Fruit fly (Drosophila melanogaster): ENCODE measurements around the gene L2HGDH.

DNA sequence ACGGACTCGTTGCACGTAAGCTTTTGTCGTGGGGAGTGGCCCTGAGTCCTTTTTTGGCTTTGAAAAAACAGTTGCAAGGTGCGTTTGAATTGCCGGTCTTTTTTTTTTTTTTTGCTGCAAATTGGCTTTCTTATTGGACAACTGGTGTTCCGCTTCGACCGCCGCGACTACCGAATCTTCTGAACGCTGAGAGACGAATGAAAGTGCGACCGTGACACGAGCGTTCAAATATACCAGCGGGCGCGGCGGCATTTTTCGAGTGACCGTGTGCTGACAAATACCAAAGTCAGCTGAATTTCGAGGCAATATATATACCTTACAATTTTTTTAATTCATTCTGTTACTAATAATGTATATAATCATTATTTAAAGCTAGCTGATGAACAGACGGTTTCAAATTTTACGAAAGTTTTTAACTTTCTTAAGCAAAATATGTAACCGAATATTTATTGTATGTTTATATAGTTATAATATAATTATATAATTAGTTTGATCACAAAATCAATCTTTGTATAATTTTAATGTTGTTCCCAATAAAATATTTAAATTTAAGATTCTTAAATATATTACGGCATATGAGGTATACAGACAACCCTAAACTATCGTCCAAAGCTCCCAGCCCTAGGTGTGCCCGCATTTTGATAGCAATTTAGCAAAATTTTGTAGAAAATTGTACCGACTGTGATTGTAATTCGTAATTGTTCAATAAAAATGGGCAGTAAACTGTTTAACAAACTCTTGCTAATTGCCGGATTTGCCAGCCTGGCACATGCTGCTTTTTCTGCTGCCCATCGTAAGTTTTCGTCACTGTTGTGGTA lies 13.0 kb upstream of the L2HGDH start, which contains the start of the genes Swip-1 and EMC5:
- TF ChIP-seq Dll (optimal IDR thresholded peaks at IDR 0.05) (no peak), psq (optimal IDR thresholded peaks at IDR 0.05) (no peak)

All from whole organism.